Fruit fly (Drosophila melanogaster): ENCODE results near the gene CG6683.

CG6683 gene

DNA sequence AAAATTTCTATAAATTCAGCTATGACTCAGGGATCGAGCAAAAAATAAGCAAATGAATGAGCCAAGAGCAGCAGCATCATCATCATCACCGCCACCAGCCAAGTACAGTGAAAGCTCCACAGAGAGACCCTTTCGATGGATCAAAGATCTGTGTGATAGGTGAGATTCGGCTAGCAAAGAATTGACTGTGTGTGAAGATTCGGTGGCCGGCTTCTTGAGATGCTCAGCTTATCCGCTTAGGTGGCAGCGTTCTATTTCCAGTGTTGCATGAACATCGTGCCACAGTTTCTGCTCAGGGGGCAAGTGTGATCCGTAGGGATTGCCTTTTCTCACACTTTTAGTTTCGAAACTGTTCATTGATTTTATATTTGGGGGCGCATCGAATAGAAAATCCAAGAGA, 38.4 kb upstream of the CG6683 start (continued):
- TF ChIP-seq BEAF-32 (GFP tag; optimal IDR thresholded peaks at IDR 0.05): no peak
- no peak for TF ChIP-seq slp2 (GFP tag; optimal IDR thresholded peaks at IDR 0.05)
- no peak for TF ChIP-seq CG4854 (GFP tag; optimal IDR thresholded peaks at IDR 0.05)
- peak; percentile 16 for TF ChIP-seq org-1 (GFP tag; optimal IDR thresholded peaks at IDR 0.05)
- TF ChIP-seq run (tag; optimal IDR thresholded peaks at IDR 0.05): no peak
- no peak for TF ChIP-seq CG32772 (GFP tag; IDR thresholded peaks at IDR 0.05)
- no peak for TF ChIP-seq CG32767 (GFP tag; IDR thresholded peaks at IDR 0.05)
- TF ChIP-seq CG3163 (GFP tag; optimal IDR thresholded peaks at IDR 0.05): no peak
- TF ChIP-seq hth (optimal IDR thresholded peaks at IDR 0.05): no peak
- TF ChIP-seq CG17385 (GFP tag; optimal IDR thresholded peaks at IDR 0.05): peak; percentile 3
- TF ChIP-seq CG10959 (GFP tag; IDR thresholded peaks at IDR 0.05): no peak
- TF ChIP-seq HLH3B (GFP tag; IDR thresholded peaks at IDR 0.05): no peak
- 0 out of 2 replicates have a peak, but pooled peaks have one; percentile 21 for TF ChIP-seq CG16779 (GFP tag; IDR thresholded peaks at IDR 0.05)
- no peak for TF ChIP-seq Trl (optimal IDR thresholded peaks at IDR 0.05)
- TF ChIP-seq Trl (GFP tag; optimal IDR thresholded peaks at IDR 0.05): no peak
- TF ChIP-seq ap (GFP tag; IDR thresholded peaks at IDR 0.05): no peak
- no peak for TF ChIP-seq Ets65A (GFP tag)
- no peak for TF ChIP-seq ham (GFP tag; IDR thresholded peaks at IDR 0.05)
- no peak for TF ChIP-seq CG12744 (GFP tag; optimal IDR thresholded peaks at IDR 0.05)
- no peak for TF ChIP-seq CG18764 (GFP tag; optimal IDR thresholded peaks at IDR 0.05)
- no peak for TF ChIP-seq CG6272 (GFP tag; IDR thresholded peaks at IDR 0.05)
- TF ChIP-seq NFAT (GFP tag; IDR thresholded peaks at IDR 0.05): 0 out of 2 replicates have a peak, but pooled peaks have one; percentile 46
- no peak for TF ChIP-seq CG11723 (GFP tag; optimal IDR thresholded peaks at IDR 0.05)
- no peak for TF ChIP-seq lola (GFP tag; optimal IDR thresholded peaks at IDR 0.05)
- no peak for TF ChIP-seq CG11093 (GFP tag; IDR thresholded peaks at IDR 0.05)
- no peak for TF ChIP-seq caup (GFP tag; optimal IDR thresholded peaks at IDR 0.05; ENCODE audit: severe bottlenecking)
- TF ChIP-seq CG7372 (GFP tag; IDR thresholded peaks at IDR 0.05): no peak
- TF ChIP-seq CG1233 (GFP tag; optimal IDR thresholded peaks at IDR 0.05): no peak
- peak; percentile 3 for TF ChIP-seq CG15269 (tag; optimal IDR thresholded peaks at IDR 0.05)
- TF ChIP-seq CG8290 (GFP tag; optimal IDR thresholded peaks at IDR 0.05): no peak
- peak in 1 of 2 experiments; percentile 42 for TF ChIP-seq CG8290 (tag; optimal IDR thresholded peaks at IDR 0.05)
- no peak for TF ChIP-seq CG4282 (GFP tag; optimal IDR thresholded peaks at IDR 0.05)
- TF ChIP-seq bsh (GFP tag; optimal IDR thresholded peaks at IDR 0.05): peak in 1 of 2 experiments; percentile 11
- TF ChIP-seq Hr3 (GFP tag; optimal IDR thresholded peaks at IDR 0.05): no peak
- TF ChIP-seq cwo (GFP tag; optimal IDR thresholded peaks at IDR 0.05): peak; percentile 13
- TF ChIP-seq Rfx (GFP tag; IDR thresholded peaks at IDR 0.05): peak; percentile 60
- TF ChIP-seq Hmx (GFP tag; optimal IDR thresholded peaks at IDR 0.05): no peak
- TF ChIP-seq Jarid2 (GFP tag; optimal IDR thresholded peaks at IDR 0.05): no peak
- TF ChIP-seq ttk (GFP tag; IDR thresholded peaks at IDR 0.05): no peak
- TF ChIP-seq amos (GFP tag; IDR thresholded peaks at IDR 0.05; ENCODE audit: partially characterized antibody): no peak
- TF ChIP-seq zf30C (GFP tag; optimal IDR thresholded peaks at IDR 0.05): no peak
- no peak for TF ChIP-seq CG3281 (GFP tag; optimal IDR thresholded peaks at IDR 0.05)
- TF ChIP-seq CkIIα-i1 (GFP tag; IDR thresholded peaks at IDR 0.05): no peak
- TF ChIP-seq CG32532 (GFP tag; IDR thresholded peaks at IDR 0.05): peak; percentile 42; the same call in 1 of the 2 replicates
- no peak for TF ChIP-seq CG1647 (GFP tag; optimal IDR thresholded peaks at IDR 0.05)
- no peak for TF ChIP-seq MTF-1 (GFP tag; optimal IDR thresholded peaks at IDR 0.05; ENCODE audit: borderline replicate concordance)
- TF ChIP-seq Med (GFP tag): peak; percentile 56
- TF ChIP-seq peb (GFP tag; IDR thresholded peaks at IDR 0.05): 0 out of 2 replicates have a peak, but pooled peaks have one; percentile 6
- peak; percentile 50; the same call in 1 of the 3 replicates for TF ChIP-seq dysf (GFP tag; IDR thresholded peaks at IDR 0.05)
- no peak for TF ChIP-seq NC2β (GFP tag; optimal IDR thresholded peaks at IDR 0.05)
- TF ChIP-seq CG6175 (GFP tag; IDR thresholded peaks at IDR 0.05): peak; percentile 92
- no peak for TF ChIP-seq CG13287 (GFP tag; IDR thresholded peaks at IDR 0.05; ENCODE audit: partially characterized antibody)
